Worm (Caenorhabditis elegans) whole organism, L4 larva: ENCODE results near the gene C04A2.15.

ENCODE experiments used
- ZK337.2 ChIP-seq: fragments of 200-800 bp; sonication (Bioruptor generic); IDR thresholded peaks from 2 replicates; pipeline ENCODE4 v1.3.6; 2022; ENCODE audit warnings: missing genetic modification reagents, missing genetic modification characterization, missing compliant biosample characterization
- aha-1 ChIP-seq: fragments of 150-350 bp; peaks from one replicate; lab custom pipeline; 2014; ENCODE audit warnings: missing biosample characterization, missing genetic modification characterization
- ceh-82 ChIP-seq: sonication (generic microtip); optimal IDR thresholded peaks from 2 replicates; lab custom pipeline; 2017; ENCODE audit warnings: missing biosample characterization, missing genetic modification characterization
- ctbp-1 ChIP-seq: fragments of 200-800 bp; sonication (Bioruptor generic); IDR thresholded peaks from 2 replicates; pipeline ENCODE4 v1.3.6; 2022; ENCODE audit warnings: missing genetic modification reagents, missing genetic modification characterization, missing compliant biosample characterization
- dmd-8 ChIP-seq: fragments of 200-800 bp; sonication (Bioruptor generic); IDR thresholded peaks from 2 replicates; pipeline ENCODE4 v1.3.6; 2022; ENCODE audit warnings: missing genetic modification characterization, missing compliant biosample characterization
- hmg-1.1 ChIP-seq: fragments of 200-800 bp; sonication (Bioruptor generic); IDR thresholded peaks from 2 replicates; pipeline ENCODE4 v1.3.6; 2022; ENCODE audit warnings: missing genetic modification reagents, missing genetic modification characterization, missing compliant biosample characterization
- lin-13 ChIP-seq: fragments of 150-350 bp; optimal IDR thresholded peaks from 2 replicates; lab custom pipeline; 2014; ENCODE audit warnings: missing biosample characterization, missing genetic modification reagents, missing genetic modification characterization
- madf-5 ChIP-seq, 2 experiments: fragments of 200-800 bp; sonication (Bioruptor generic); IDR thresholded peaks; 2 replicates each; pipeline ENCODE4 v1.3.6; 2022; ENCODE audit warnings: missing compliant biosample characterization in 2 of 2, missing genetic modification characterization in 2 of 2
- madf-9 ChIP-seq: fragments of 200-800 bp; sonication (Bioruptor generic); conservative IDR thresholded peaks from 2 replicates; pipeline ENCODE4 v1.3.6; 2022; ENCODE audit warnings: missing genetic modification reagents, missing genetic modification characterization, missing compliant biosample characterization
- mxl-3 ChIP-seq: fragments of 200-800 bp; sonication (Bioruptor generic); optimal IDR thresholded peaks from 2 replicates; lab custom pipeline; 2018; ENCODE audit warnings: mild to moderate bottlenecking, missing genetic modification characterization, missing compliant biosample characterization
- nhr-237 ChIP-seq: sonication (generic microtip); optimal IDR thresholded peaks from 2 replicates; lab custom pipeline; 2017; ENCODE audit warnings: missing biosample characterization, missing genetic modification characterization

DNA sequence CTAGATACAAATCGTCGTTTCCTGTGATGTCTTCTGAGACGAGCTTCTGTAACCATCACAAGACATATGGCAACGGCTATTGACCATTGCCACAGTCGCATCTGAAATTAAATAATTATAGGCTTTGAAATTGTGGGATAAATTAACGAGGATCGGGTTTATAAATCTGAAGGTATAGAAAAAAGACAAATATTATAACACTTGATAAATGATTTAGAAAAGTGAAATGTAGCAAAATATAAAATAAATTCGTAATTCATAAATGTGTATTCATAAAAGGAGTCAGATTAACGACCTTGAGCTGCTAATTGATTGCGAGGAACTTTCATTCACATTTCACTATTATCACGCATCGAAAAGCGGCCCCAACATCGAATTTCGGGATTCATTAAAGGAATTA is 11.6 kb downstream of the C04A2.15 start, which contains the start of gene aff-1:
- no peak for TF ChIP-seq aha-1 (tag; lab: Kevin White, UChicago)
- TF ChIP-seq ctbp-1 (GFP tag; lab: Robert Waterston, UW) = no peak
- TF ChIP-seq madf-5 (GFP tag; IDR thresholded peaks at IDR 0.05; lab: Robert Waterston, UW) = no peak
- no peak for TF ChIP-seq ZK337.2 (GFP tag; lab: Robert Waterston, UW)
- TF ChIP-seq mxl-3 (GFP tag; lab: Kevin White, UChicago) = no peak
- TF ChIP-seq nhr-237 (tag; lab: Kevin White, UChicago) = no peak
- no peak for TF ChIP-seq madf-9 (GFP tag; lab: Robert Waterston, UW)
- no peak for TF ChIP-seq hmg-1.1 (GFP tag; lab: Robert Waterston, UW)
- no peak for TF ChIP-seq lin-13 (GFP tag; lab: Kevin White, UChicago)
- no peak for TF ChIP-seq dmd-8 (GFP tag; lab: Robert Waterston, UW)
- TF ChIP-seq ceh-82 (tag; lab: Kevin White, UChicago) = no peak
